Worm (Caenorhabditis elegans) whole organism, L4/young adult: ENCODE results near the gene col-132.

Source experiments
- W03F9.2 ChIP-seq: fragments of 150-350 bp; optimal IDR thresholded peaks from 2 replicates; lab custom pipeline; 2014; ENCODE audit warnings: missing biosample characterization, missing genetic modification characterization
- dao-5 ChIP-seq: sonication (generic microtip); optimal IDR thresholded peaks from 2 replicates; lab custom pipeline; 2016; ENCODE audit warnings: missing genotype, missing genetic modification characterization, moderate library complexity, missing compliant biosample characterization
- him-1 ChIP-seq: sonication (generic microtip); optimal IDR thresholded peaks from 2 replicates; lab custom pipeline; 2016; ENCODE audit warnings: missing genotype, missing genetic modification reagents, missing genetic modification characterization, missing compliant biosample characterization

col-132 gene

DNA sequence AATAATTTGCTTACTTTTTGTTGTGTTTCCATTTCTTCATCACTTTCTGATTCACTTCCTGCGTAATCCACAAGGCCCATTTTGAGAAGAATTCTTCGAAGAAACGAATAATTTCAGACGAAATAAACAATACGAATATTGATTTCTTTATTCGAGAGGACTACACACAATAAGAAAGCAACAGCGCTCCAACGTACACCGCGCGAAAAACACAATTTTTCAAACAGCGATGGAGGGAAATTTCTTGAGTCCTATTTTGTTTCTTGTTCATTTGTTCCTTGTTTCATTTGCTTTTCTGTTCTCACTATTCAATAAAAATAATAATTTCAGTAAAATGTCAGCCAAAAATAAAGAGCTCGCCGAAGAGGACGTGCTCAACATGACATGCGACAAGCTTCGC is 2.8 kb upstream of the col-132 start, which contains the start of the genes prcc-1 and C39E9.12:
Gene prcc-1, minus strand, starts transcription at position 119 of the 400 bp plus-strand sequence.
Gene C39E9.12, plus strand, starts transcription at position 331 of the 400 bp plus-strand sequence.
- TF ChIP-seq dao-5 (tag; lab: Kevin White, UChicago): no peak
- TF ChIP-seq W03F9.2 (tag; lab: Kevin White, UChicago): no peak
- no peak for TF ChIP-seq him-1 (tag; lab: Kevin White, UChicago)

DNA sequence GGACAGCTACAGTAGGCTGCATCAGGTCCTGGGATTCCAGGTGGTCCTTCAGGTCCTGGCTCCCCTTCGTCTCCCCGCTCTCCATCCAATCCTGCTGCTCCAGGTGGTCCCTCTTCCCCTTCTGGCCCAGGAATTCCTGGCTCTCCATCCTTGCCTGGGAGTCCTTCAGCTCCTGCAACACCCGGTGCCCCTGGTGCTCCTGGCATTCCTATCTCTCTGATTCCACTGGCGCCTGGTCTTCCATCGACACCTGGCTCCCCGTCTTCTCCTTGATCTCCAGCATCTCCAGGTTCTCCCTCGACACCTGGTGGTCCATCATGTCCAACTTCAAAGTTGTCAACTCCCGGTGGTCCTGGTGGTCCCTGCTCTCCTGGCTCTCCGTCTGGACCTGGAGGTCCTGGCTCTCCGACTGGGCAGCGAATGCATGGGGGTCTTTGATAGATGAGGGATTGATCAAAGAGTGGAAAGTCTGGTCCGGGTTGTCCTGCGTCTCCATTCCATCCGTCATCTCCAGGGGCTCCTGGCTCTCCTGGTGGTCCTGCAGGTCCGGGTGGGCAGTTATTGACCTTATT is 1.1 kb downstream of the col-132 start:
- no peak for TF ChIP-seq him-1 (tag; lab: Kevin White, UChicago)
- TF ChIP-seq dao-5 (tag; lab: Kevin White, UChicago): no peak
- no peak for TF ChIP-seq W03F9.2 (tag; lab: Kevin White, UChicago)

DNA sequence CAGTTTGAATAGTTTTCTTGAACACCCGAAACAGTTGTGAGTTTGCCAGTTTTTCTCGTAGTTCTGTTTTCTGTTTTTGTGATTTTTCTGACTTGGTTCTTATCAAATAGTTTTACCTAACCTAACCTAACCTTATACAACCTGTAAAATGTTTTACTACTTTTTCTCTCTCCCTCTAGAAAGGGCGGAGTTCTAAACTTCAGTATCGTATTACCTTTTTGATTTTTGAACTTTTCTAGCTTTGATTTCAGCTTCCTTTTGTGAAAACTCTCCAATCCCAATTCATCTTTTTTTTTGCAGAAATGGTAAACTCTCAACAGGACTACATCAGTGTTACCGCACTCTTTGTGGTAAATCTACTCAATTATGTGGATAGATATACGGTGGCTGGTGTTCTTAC is 4.2 kb downstream of the col-132 start, which contains the start of gene spin-2:
Gene spin-2, plus strand, starts transcription at position 301 of the 400 bp plus-strand sequence.
- no peak for TF ChIP-seq W03F9.2 (tag; lab: Kevin White, UChicago)
- no peak for TF ChIP-seq dao-5 (tag; lab: Kevin White, UChicago)
- no peak for TF ChIP-seq him-1 (tag; lab: Kevin White, UChicago)

DNA sequence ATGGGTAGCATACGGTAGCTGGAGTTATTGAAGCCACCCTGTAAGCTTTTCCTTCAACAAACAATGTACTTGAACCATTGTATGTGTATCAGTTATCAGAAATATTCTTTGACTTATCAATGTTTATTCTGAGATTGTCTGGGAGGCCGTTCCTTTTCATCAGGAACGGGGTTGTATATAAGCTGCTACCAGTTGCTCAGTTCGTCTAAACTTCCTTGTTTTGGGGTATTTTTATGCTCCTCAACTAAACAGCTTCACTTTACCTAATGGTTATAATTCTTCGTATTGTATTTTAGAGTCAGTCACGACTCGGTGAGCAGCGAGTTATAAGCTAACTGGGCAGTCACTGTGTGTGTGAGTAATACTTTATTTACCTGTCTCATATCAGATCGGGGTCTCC is 5.2 kb downstream of the col-132 start:
- TF ChIP-seq dao-5 (tag; lab: Kevin White, UChicago): no peak
- no peak for TF ChIP-seq W03F9.2 (tag; lab: Kevin White, UChicago)
- TF ChIP-seq him-1 (tag; lab: Kevin White, UChicago): no peak

DNA sequence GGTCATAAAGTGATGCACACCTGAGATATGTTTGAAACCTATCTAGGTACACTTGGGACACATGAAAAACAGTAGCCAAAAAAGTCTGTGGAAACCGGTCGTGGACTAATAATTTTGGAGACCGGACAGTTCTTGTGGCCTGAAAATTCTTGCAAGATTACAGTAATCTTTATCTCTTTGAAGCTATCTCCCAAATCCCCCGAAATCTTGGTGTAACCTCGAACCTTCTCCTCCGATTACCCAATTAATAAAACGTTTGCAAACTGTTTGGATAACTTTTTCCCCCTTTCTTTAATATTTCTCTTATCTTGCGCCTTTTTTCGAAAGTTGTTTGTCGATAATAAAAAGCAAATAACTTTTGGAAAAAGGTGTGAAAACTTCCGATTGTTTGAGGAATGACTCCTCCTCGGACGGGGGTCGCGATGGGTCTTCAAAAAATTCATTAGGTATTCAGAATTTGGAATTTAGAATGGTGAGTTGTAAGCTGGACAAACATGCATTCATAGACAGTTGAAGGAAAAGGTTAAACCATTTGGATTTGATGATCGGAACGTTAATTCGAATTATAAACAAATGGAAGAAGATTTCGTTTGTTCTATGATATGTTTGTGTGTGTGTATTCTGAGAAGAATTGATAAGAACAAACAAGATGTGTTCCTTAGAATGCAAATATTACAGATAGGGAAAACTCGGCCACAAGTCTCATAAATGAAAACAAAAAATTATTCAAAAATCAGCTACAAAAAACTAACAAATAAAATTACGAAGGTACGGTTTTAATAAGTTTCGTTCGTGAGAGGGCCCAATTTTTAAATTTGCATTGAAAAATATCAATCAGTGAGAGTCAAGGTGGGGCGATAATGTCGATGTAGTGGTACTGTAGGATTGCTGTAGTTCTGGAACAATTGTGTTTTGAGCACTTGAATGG is 7.8 kb downstream of the col-132 start:
- TF ChIP-seq him-1 (tag; lab: Kevin White, UChicago) (no peak), dao-5 (tag; lab: Kevin White, UChicago) (no peak), W03F9.2 (tag; lab: Kevin White, UChicago) (no peak)

DNA sequence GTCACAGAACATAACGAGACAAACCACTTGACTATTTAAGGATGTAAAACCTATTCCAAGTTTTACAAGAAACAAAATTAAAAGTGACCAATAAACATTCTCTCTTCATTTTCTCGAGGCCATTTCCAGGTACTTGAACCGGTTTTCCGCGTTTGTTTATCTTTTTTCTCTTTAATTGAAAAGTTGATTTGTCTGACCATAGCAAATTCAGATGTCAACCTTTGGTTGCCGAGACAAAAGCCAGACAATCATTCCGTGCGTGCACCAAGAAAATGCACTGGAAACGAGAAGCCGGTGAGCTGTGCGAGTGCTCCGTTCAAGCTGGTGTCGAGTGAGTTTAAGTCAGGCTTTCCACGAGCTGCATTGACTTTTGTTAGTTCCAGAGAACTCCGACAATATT is 8.8 kb downstream of the col-132 start:
- TF ChIP-seq W03F9.2 (tag; lab: Kevin White, UChicago) (no peak), him-1 (tag; lab: Kevin White, UChicago) (no peak), dao-5 (tag; lab: Kevin White, UChicago) (no peak)

DNA sequence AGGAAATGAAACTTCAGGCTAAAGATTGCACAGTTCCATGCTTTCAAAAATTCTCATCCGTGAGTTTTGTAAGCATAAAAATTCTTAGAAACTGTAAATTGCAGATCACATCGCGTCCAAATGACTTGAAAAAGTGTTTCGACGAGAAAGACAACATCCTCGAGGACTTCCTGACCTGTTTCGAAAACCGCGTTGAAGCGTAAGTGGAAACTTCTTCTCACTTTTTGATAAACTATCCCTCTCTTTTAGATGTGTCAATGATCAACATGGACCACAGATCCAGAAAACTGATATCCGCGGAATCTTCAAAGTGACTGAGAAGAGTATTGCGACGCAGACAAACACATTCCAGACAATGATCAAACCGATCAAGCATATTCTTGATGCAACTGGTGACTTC is 10.0 kb downstream of the col-132 start:
- TF ChIP-seq him-1 (tag; lab: Kevin White, UChicago) (no peak), W03F9.2 (tag; lab: Kevin White, UChicago) (no peak), dao-5 (tag; lab: Kevin White, UChicago) (no peak)

DNA sequence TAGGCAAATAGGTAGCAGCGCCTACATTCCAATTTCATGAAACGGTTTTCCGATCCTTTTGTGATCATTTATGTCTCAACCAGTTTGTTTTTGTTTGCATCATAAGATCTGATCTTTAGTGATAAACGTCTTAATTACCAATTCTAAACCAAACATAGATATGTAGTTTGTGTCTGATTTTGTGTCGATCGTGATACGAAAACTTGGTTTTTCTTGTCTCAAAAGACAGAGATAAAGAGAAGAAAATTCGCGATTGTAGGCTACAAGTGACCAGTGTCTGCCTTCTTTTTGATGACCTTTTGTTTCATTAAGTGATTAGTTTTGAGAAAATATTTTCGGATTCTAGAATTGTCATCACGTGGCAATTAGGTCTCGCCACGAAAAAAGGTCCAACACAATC is 10.7 kb downstream of the col-132 start:
- TF ChIP-seq dao-5 (tag; lab: Kevin White, UChicago) (no peak), W03F9.2 (tag; lab: Kevin White, UChicago) (no peak)

DNA sequence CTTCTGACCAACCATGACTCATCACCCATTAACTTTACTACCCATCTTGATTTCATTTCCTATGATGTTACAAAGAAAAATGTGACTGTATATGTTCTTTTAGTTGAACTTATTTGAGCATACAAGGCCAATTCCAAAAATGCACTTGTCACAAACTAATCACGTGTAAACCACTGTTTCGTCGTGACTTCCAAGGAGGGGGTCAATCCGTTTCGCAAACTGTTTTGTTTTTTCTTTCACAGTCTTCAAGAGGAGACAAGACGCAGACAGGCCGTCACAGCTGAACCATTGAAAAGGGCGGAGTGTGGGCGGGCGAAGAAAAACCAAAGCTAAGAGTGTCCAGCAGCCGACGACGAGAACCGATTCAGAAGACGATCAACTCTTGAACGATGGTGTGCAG is 11.7 kb downstream of the col-132 start, which contains the start of gene C39E9.8:
Gene C39E9.8, plus strand, starts transcription at position 328 of the 400 bp plus-strand sequence.
- no peak for TF ChIP-seq him-1 (tag; lab: Kevin White, UChicago)
- TF ChIP-seq W03F9.2 (tag; lab: Kevin White, UChicago): no peak
- no peak for TF ChIP-seq dao-5 (tag; lab: Kevin White, UChicago)

DNA sequence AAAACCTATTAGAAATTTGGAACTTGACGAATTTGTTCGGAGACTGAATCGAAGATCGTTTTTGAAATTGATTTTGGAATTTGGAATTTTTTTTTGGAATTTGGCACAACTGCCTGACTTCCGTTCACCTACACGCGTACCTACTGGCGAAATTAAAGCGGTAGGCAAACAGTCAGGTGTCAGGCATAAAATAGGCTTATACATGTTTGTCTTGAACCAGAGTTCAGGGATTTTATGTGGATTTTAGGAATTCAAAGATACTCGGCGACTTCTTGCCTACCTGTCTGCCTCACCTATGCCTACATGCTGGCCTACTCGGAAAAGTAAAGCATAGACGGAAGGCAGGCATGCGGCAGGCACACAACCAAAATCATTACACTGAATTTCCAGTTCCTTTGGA is 12.5 kb downstream of the col-132 start:
- no peak for TF ChIP-seq dao-5 (tag; lab: Kevin White, UChicago)
- TF ChIP-seq W03F9.2 (tag; lab: Kevin White, UChicago): no peak
- no peak for TF ChIP-seq him-1 (tag; lab: Kevin White, UChicago)

DNA sequence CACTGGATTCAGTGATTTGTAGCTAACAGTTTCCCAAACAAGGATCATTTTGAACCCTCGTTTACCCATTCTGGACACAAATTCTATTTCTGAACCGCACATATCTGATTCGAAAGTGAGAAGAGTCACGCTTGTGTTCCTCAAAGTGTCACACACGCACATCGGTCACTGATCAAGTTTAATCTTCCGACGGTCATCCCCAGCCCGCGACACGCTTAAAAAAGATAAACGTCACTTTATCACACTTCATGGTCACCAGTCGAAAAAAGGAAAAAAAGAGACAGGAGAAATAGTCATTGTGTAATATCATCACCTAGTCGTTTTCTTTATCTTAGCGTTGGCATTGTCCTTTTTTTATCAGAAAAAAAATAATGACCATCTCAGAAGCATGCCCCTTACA is 13.2 kb downstream of the col-132 start:
- no peak for TF ChIP-seq him-1 (tag; lab: Kevin White, UChicago)
- TF ChIP-seq W03F9.2 (tag; lab: Kevin White, UChicago): no peak
- TF ChIP-seq dao-5 (tag; lab: Kevin White, UChicago): no peak

DNA sequence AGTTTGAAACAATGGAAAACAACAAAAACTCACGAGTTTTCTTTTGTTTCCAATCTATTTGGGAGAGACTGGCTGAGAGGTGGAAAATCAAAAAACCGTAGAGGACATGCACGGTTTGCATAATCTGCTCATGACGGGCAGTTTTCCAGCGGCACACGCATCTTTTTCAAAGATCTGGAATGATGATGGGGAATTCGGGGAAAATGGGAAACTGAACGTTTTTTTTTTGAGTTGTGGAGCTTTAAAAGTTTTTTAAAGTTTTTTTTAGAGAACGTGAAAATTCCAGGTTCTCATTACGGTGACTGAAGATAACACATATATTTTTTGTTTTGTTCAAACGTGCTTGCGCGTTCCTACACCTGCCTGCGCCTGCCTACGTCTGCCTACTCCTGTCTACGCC is 14.2 kb downstream of the col-132 start, which contains the start of gene C39E9.7:
Gene C39E9.7, minus strand, starts transcription at position 101 of the 400 bp plus-strand sequence.
- TF ChIP-seq W03F9.2 (tag; lab: Kevin White, UChicago) (no peak), dao-5 (tag; lab: Kevin White, UChicago) (no peak), him-1 (tag; lab: Kevin White, UChicago) (no peak)

DNA sequence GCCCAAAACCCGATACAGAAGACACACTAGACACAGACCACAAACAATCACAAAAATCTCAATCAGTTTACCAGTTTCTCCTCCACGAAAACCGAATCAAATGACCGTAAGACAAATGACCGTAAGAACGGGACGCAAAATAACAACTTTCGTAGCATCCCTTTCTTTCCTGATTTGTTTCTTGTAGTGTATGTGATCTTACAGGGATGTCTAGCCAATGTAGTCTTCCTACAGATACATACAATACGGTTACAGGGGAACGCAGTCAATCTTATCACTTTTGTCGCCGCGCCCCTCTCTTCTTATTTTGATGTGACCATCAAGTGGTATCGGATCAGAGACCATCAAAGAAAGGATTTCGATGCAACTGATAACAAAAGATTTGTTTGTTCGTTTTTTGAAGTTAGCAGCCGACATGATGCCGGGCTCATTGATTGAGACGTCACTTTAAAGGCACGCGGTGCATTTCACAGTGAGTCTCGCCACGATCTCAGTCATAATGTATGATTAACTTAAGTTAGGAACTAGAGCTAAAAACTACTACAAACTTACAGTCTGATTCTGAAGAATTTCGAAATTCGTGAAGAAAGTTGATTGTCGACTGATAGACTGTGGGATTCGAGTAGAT is 15.1 kb downstream of the col-132 start:
- TF ChIP-seq dao-5 (tag; lab: Kevin White, UChicago) (no peak), W03F9.2 (tag; lab: Kevin White, UChicago) (no peak), him-1 (tag; lab: Kevin White, UChicago) (no peak)
